Fruit fly (Drosophila melanogaster): ENCODE measurements around the gene smp-30.

The smp-30 gene

dm6 chr3R:14714904-14715588 lies 36.0 kb downstream of the smp-30 start (continued):
- TF ChIP-seq CG7271 (tag; optimal IDR thresholded peaks at IDR 0.05) (no peak), Chrac-16 (GFP tag; optimal IDR thresholded peaks at IDR 0.05) (no peak), CG17328 (GFP tag; IDR thresholded peaks at IDR 0.05) (0 out of 2 replicates have a peak, but pooled peaks have one; percentile 34), CG14710 (tag; optimal IDR thresholded peaks at IDR 0.05) (peak; percentile 39), CG8924 (tag; optimal IDR thresholded peaks at IDR 0.05) (no peak), Lhr (GFP tag; optimal IDR thresholded peaks at IDR 0.05) (peak; percentile 39), CG10959 (GFP tag; IDR thresholded peaks at IDR 0.05) (peak; percentile 19; the same call in 1 of the 2 replicates), az2 (GFP tag; optimal IDR thresholded peaks at IDR 0.05) (peak; percentile 46), CG1602 (GFP tag; optimal IDR thresholded peaks at IDR 0.05) (peak; percentile 30), CG10366 (GFP tag; IDR thresholded peaks at IDR 0.05) (peak; percentile 33; the same call in 1 of the 2 replicates), CG17385 (GFP tag; optimal IDR thresholded peaks at IDR 0.05) (peak; percentile 8), jigr1 (GFP tag; IDR thresholded peaks at IDR 0.05) (0 out of 3 replicates have a peak, but pooled peaks have one; percentile 26), toy (GFP tag; IDR thresholded peaks at IDR 0.05) (no peak), CG2199 (GFP tag; IDR thresholded peaks at IDR 0.05) (peak; percentile 52; the same call in 1 of the 3 replicates), CG13424 (tag; optimal IDR thresholded peaks at IDR 0.05) (peak; percentile 35), Ptx1 (GFP tag; IDR thresholded peaks at IDR 0.05) (peak; percentile 42; the same call in 1 of the 2 replicates), CG3065 (GFP tag; optimal IDR thresholded peaks at IDR 0.05) (no peak), PHDP (tag; optimal IDR thresholded peaks at IDR 0.05) (peak; percentile 45), Hr51 (GFP tag; optimal IDR thresholded peaks at IDR 0.05) (peak in 1 of 2 experiments; percentile 50), bbx (GFP tag; IDR thresholded peaks at IDR 0.05; ENCODE audit: partially characterized antibody) (no peak), CG18262 (tag; optimal IDR thresholded peaks at IDR 0.05) (peak; percentile 51), Mes4 (GFP tag; optimal IDR thresholded peaks at IDR 0.05) (peak; percentile 41), CG17912 (GFP tag; optimal IDR thresholded peaks at IDR 0.05) (no peak), HLH4C (GFP tag; IDR thresholded peaks at IDR 0.05; ENCODE audit: partially characterized antibody) (no peak), ase (GFP tag; IDR thresholded peaks at IDR 0.05) (no peak), CG7839 (tag; optimal IDR thresholded peaks at IDR 0.05) (peak; percentile 69), jing (GFP tag; optimal IDR thresholded peaks at IDR 0.05) (no peak), CG2712 (tag; optimal IDR thresholded peaks at IDR 0.05) (peak; percentile 61), CG13123 (GFP tag; optimal IDR thresholded peaks at IDR 0.05) (no peak), CG10274 (GFP tag; optimal IDR thresholded peaks at IDR 0.05) (no peak), dpn (GFP tag; optimal IDR thresholded peaks at IDR 0.05) (peak; percentile 0 to 15), unc-4 (GFP tag; IDR thresholded peaks at IDR 0.05; ENCODE audit: partially characterized antibody) (no peak), ara (GFP tag; IDR thresholded peaks at IDR 0.05) (peak; percentile 49; the same call in 1 of the 2 replicates), zfh1 (GFP tag; IDR thresholded peaks at IDR 0.05) (peak; percentile 52; the same call in 1 of the 3 replicates), CG6654 (GFP tag; optimal IDR thresholded peaks at IDR 0.05) (peak; percentile 9), CG17361 (GFP tag; IDR thresholded peaks at IDR 0.05) (peak; percentile 3; the same call in 1 of the 3 replicates), CG9876 (GFP tag; optimal IDR thresholded peaks at IDR 0.05) (no peak), Drgx (GFP tag; IDR thresholded peaks at IDR 0.05) (peak; percentile 98), CG7556 (GFP tag; optimal IDR thresholded peaks at IDR 0.05) (peak; percentile 47), CG15269 (tag; optimal IDR thresholded peaks at IDR 0.05) (peak; percentile 27), CG8089 (GFP tag; optimal IDR thresholded peaks at IDR 0.05) (peak; percentile 27), dmrt99B (tag; optimal IDR thresholded peaks at IDR 0.05) (peak; percentile 63), CG12155 (GFP tag; optimal IDR thresholded peaks at IDR 0.05) (no peak), CG11504 (tag; optimal IDR thresholded peaks at IDR 0.05) (peak; percentile 79), CG18476 (GFP tag; optimal IDR thresholded peaks at IDR 0.05) (peak; percentile 15), gcm2 (GFP tag; optimal IDR thresholded peaks at IDR 0.05) (peak; percentile 2), CG10654 (GFP tag; optimal IDR thresholded peaks at IDR 0.05) (no peak), CG9215 (GFP tag; IDR thresholded peaks at IDR 0.05) (no peak), Stat92E (GFP tag; optimal IDR thresholded peaks at IDR 0.05) (no peak)

Data from whole organism, embryonic.